Worm (Caenorhabditis elegans) whole organism, L1 larva: ENCODE results near the gene nhr-112.

Experiments used
- C04F5.9 ChIP-seq: sonication (generic microtip); optimal IDR thresholded peaks from 2 replicates; lab custom pipeline; 2016; ENCODE audit warnings: missing genetic modification characterization, missing compliant biosample characterization
- F16B12.6 ChIP-seq: fragments of 150-350 bp; optimal IDR thresholded peaks from 2 replicates; lab custom pipeline; 2014; ENCODE audit warnings: missing biosample characterization, missing genetic modification characterization
- aha-1 ChIP-seq: fragments of 150-350 bp; optimal IDR thresholded peaks from 2 replicates; lab custom pipeline; 2014; ENCODE audit warnings: missing biosample characterization, missing genetic modification characterization
- aly-2 ChIP-seq: fragments of 150-350 bp; optimal IDR thresholded peaks from 2 replicates; lab custom pipeline; 2014; ENCODE audit warnings: missing biosample characterization, missing genetic modification characterization
- ama-1 ChIP-seq: fragments of 150-350 bp; optimal IDR thresholded peaks from 2 replicates; lab custom pipeline; 2014
- ceh-63 ChIP-seq: fragments of 200-800 bp; sonication (Bioruptor generic); optimal IDR thresholded peaks from 2 replicates; lab custom pipeline; 2018; ENCODE audit warnings: mild to moderate bottlenecking, missing genetic modification characterization, missing compliant biosample characterization
- ceh-82 ChIP-seq, 3 experiments: fragments of 150-350 bp in 1 of 3; sonication (generic microtip) in 2 of 3; optimal IDR thresholded peaks; 2 replicates each; lab custom pipeline; 2014 to 2017; ENCODE audit warnings: missing biosample characterization in 3 of 3, missing genetic modification characterization in 3 of 3
- ceh-88 ChIP-seq: fragments of 200-800 bp; sonication (Bioruptor generic); IDR thresholded peaks from 2 replicates; pipeline ENCODE4 v1.3.6; 2022; ENCODE audit warnings: missing genetic modification characterization, missing compliant biosample characterization
- ces-1 ChIP-seq: fragments of 150-350 bp; optimal IDR thresholded peaks from 2 replicates; lab custom pipeline; 2014; ENCODE audit warnings: missing biosample characterization, missing genetic modification reagents, missing genetic modification characterization
- dsc-1 ChIP-seq: sonication (generic microtip); optimal IDR thresholded peaks from 2 replicates; lab custom pipeline; 2016; ENCODE audit warnings: mild to moderate bottlenecking, missing genetic modification characterization, missing compliant biosample characterization
- efl-3 ChIP-seq: fragments of 200-800 bp; sonication (Bioruptor generic); optimal IDR thresholded peaks from 2 replicates; lab custom pipeline; 2018; ENCODE audit warnings: mild to moderate bottlenecking, missing genetic modification characterization, missing compliant biosample characterization
- egl-13 ChIP-seq: sonication (generic microtip); optimal IDR thresholded peaks from 2 replicates; lab custom pipeline; 2016; ENCODE audit warnings: missing genotype, missing genetic modification reagents, missing genetic modification characterization, missing compliant biosample characterization
- elt-2 ChIP-seq: sonication (generic microtip); optimal IDR thresholded peaks from 2 replicates; lab custom pipeline; 2016; ENCODE audit warnings: missing genetic modification characterization, mild to moderate bottlenecking, inconsistent platforms, missing compliant biosample characterization, missing genetic modification reagents
- elt-3 ChIP-seq, 6 experiments: fragments of 150-350 bp in 1 of 6; sonication (generic microtip); optimal IDR thresholded peaks; 2 replicates each; lab custom pipeline; 2017 to 2018; ENCODE audit warnings: missing biosample characterization in 6 of 6, missing genetic modification characterization in 6 of 6, inconsistent platforms in 1 of 6
- ets-5 ChIP-seq: fragments of 200-800 bp; sonication (Bioruptor generic); IDR thresholded peaks from 2 replicates; pipeline ENCODE4 v1.3.6; 2022; ENCODE audit warnings: missing genetic modification characterization, missing compliant biosample characterization
- fkh-10 ChIP-seq: sonication (generic microtip); optimal IDR thresholded peaks from 2 replicates; lab custom pipeline; 2017; ENCODE audit warnings: missing biosample characterization, missing genetic modification reagents, missing genetic modification characterization
- fkh-8 ChIP-seq: sonication (generic microtip); optimal IDR thresholded peaks from 2 replicates; lab custom pipeline; 2016; ENCODE audit warnings: mild to moderate bottlenecking, missing genetic modification characterization, missing compliant biosample characterization
- grh-1 ChIP-seq: fragments of 200-800 bp; sonication (Bioruptor generic); IDR thresholded peaks from 2 replicates; pipeline ENCODE4 v1.3.6; 2022; ENCODE audit warnings: missing genetic modification reagents, missing genetic modification characterization, missing compliant biosample characterization
- irx-1 ChIP-seq: sonication (generic microtip); optimal IDR thresholded peaks from 2 replicates; lab custom pipeline; 2016; ENCODE audit warnings: missing genetic modification characterization, missing compliant biosample characterization
- isw-1 ChIP-seq: fragments of 200-800 bp; sonication (Bioruptor generic); IDR thresholded peaks from 2 replicates; pipeline ENCODE4 v1.3.6; 2022; ENCODE audit warnings: missing genetic modification characterization, missing compliant biosample characterization
- lin-13 ChIP-seq: fragments of 150-350 bp; optimal IDR thresholded peaks from 2 replicates; lab custom pipeline; 2014; ENCODE audit warnings: missing biosample characterization, missing genetic modification reagents, missing genetic modification characterization
- lin-14 ChIP-seq: fragments of 200-800 bp; sonication (Bioruptor generic); optimal IDR thresholded peaks from 2 replicates; lab custom pipeline; 2018; ENCODE audit warnings: mild to moderate bottlenecking, missing genetic modification characterization, moderate library complexity, missing compliant biosample characterization
- lin-15B ChIP-seq: fragments of 150-350 bp; sonication (generic microtip); optimal IDR thresholded peaks from 3 replicates; lab custom pipeline; 2014; ENCODE audit warnings: missing biosample characterization, missing genetic modification characterization
- lin-35 ChIP-seq, 2 experiments: fragments of 150-350 bp; optimal IDR thresholded peaks; 2 replicates each; lab custom pipeline; 2014; ENCODE audit warnings: missing biosample characterization in 2 of 2, missing genetic modification characterization in 2 of 2, missing genetic modification reagents in 2 of 2
- lsy-2 ChIP-seq, 2 experiments: fragments of 150-350 bp; optimal IDR thresholded peaks; 2 replicates each; lab custom pipeline; 2014; ENCODE audit warnings: missing biosample characterization in 2 of 2, missing genetic modification characterization in 2 of 2
- mab-9 ChIP-seq: fragments of 200-800 bp; sonication (Bioruptor generic); IDR thresholded peaks from 2 replicates; pipeline ENCODE4 v1.3.6; 2022; ENCODE audit warnings: missing genetic modification reagents, missing genetic modification characterization, missing compliant biosample characterization
- mef-2 ChIP-seq: fragments of 150-350 bp; optimal IDR thresholded peaks from 2 replicates; lab custom pipeline; 2014; ENCODE audit warnings: missing biosample characterization, missing genetic modification characterization
- mep-1 ChIP-seq: fragments of 150-350 bp; optimal IDR thresholded peaks from 2 replicates; lab custom pipeline; 2014; ENCODE audit warnings: missing biosample characterization, missing genetic modification characterization
- nhr-11 ChIP-seq: fragments of 150-350 bp; optimal IDR thresholded peaks from 2 replicates; lab custom pipeline; 2014; ENCODE audit warnings: missing biosample characterization, missing genetic modification characterization
- nhr-19 ChIP-seq: fragments of 200-800 bp; sonication (Bioruptor generic); conservative IDR thresholded peaks from 2 replicates; pipeline ENCODE4 v1.3.6; 2022; ENCODE audit warnings: missing genetic modification characterization, missing compliant biosample characterization
- nhr-20 ChIP-seq: sonication (generic microtip); optimal IDR thresholded peaks from 2 replicates; lab custom pipeline; 2016; ENCODE audit warnings: mild to moderate bottlenecking, missing genetic modification characterization, missing compliant biosample characterization
- nhr-237 ChIP-seq: fragments of 150-350 bp; optimal IDR thresholded peaks from 2 replicates; lab custom pipeline; 2014; ENCODE audit warnings: missing biosample characterization, missing genetic modification characterization
- nhr-47 ChIP-seq: sonication (generic microtip); optimal IDR thresholded peaks from 2 replicates; lab custom pipeline; 2016; ENCODE audit warnings: mild to moderate bottlenecking, missing genetic modification characterization, moderate library complexity, missing compliant biosample characterization
- nhr-85 ChIP-seq: sonication (generic microtip); peaks from one replicate; lab custom pipeline; 2016; ENCODE audit warnings: missing genetic modification characterization, inconsistent platforms, missing compliant biosample characterization
- pag-3 ChIP-seq: sonication (generic microtip); optimal IDR thresholded peaks from 2 replicates; lab custom pipeline; 2017; ENCODE audit warnings: missing genetic modification characterization, mild to moderate bottlenecking, missing compliant biosample characterization, antibody characterized with exemption, borderline replicate concordance; ENCODE audit not compliant: insufficient read depth
- pax-3 ChIP-seq: fragments of 200-800 bp; sonication (Bioruptor generic); optimal IDR thresholded peaks from 2 replicates; lab custom pipeline; 2018; ENCODE audit warnings: mild to moderate bottlenecking, missing genetic modification characterization, moderate library complexity, missing compliant biosample characterization
- rnt-1 ChIP-seq: sonication (generic microtip); optimal IDR thresholded peaks from 2 replicates; lab custom pipeline; 2016; ENCODE audit warnings: mild to moderate bottlenecking, missing genetic modification characterization, moderate library complexity, missing compliant biosample characterization
- sup-37 ChIP-seq: fragments of 200-800 bp; sonication (Bioruptor generic); optimal IDR thresholded peaks from 2 replicates; lab custom pipeline; 2018; ENCODE audit warnings: mild to moderate bottlenecking, missing genetic modification characterization, missing compliant biosample characterization
- unc-62 ChIP-seq: fragments of 150-350 bp; optimal IDR thresholded peaks from 2 replicates; lab custom pipeline; 2014; ENCODE audit warnings: missing biosample characterization, missing genetic modification reagents, missing genetic modification characterization
- unc-86 ChIP-seq: sonication (generic microtip); optimal IDR thresholded peaks from 2 replicates; lab custom pipeline; 2016; ENCODE audit warnings: missing genetic modification characterization, missing compliant biosample characterization
- unc-98 ChIP-seq: fragments of 200-800 bp; sonication (Bioruptor generic); IDR thresholded peaks from 2 replicates; pipeline ENCODE4 v1.3.6; 2022; ENCODE audit warnings: missing genetic modification characterization, missing compliant biosample characterization
- vab-15 ChIP-seq: sonication (generic microtip); optimal IDR thresholded peaks from 2 replicates; lab custom pipeline; 2017; ENCODE audit warnings: missing genotype, mild to moderate bottlenecking, missing genetic modification characterization, missing compliant biosample characterization
- ztf-4 ChIP-seq: fragments of 150-350 bp; optimal IDR thresholded peaks from 2 replicates; lab custom pipeline; 2014; ENCODE audit warnings: missing biosample characterization, missing genetic modification characterization

The nhr-112 gene

ce11 chrV:16723744-16724143 is at the start of gene nhr-112:
nhr-112 (minus strand) TSS chrV:16723844.
- TF ChIP-seq mab-9 (GFP tag; lab: Robert Waterston, UW) (no peak), aly-2 (tag; lab: Kevin White, UChicago) (no peak), lin-13 (GFP tag; lab: Kevin White, UChicago) (no peak), elt-2 (no peak), ceh-82 (tag; optimal IDR thresholded peaks at IDR 0.05; lab: Kevin White, UChicago) (no peak), irx-1 (no peak), ceh-88 (no peak), isw-1 (GFP tag; lab: Robert Waterston, UW) (no peak), ama-1 (lab: Kevin White, UChicago) (no peak), mef-2 (tag; lab: Kevin White, UChicago) (no peak), lin-15B (tag; lab: Kevin White, UChicago) (no peak), lin-35 (GFP tag; optimal IDR thresholded peaks at IDR 0.05; lab: Kevin White, UChicago) (no peak), pag-3 (tag; lab: Kevin White, UChicago) (no peak), ets-5 (GFP tag; lab: Robert Waterston, UW) (no peak), nhr-19 (GFP tag; lab: Robert Waterston, UW) (no peak)

ce11 chrV:16759937-16760336 is 36.3 kb upstream of the nhr-112 start:
- peak; percentile 13 for TF ChIP-seq lin-14 (GFP tag; lab: Kevin White, UChicago)
- no peak for TF ChIP-seq ceh-63 (GFP tag; lab: Kevin White, UChicago)
- TF ChIP-seq ceh-82 (tag; optimal IDR thresholded peaks at IDR 0.05; lab: Kevin White, UChicago) = no peak
- TF ChIP-seq ztf-4 = no peak
- TF ChIP-seq nhr-237 (tag; lab: Kevin White, UChicago) = no peak
- TF ChIP-seq mep-1 = no peak

- TF ChIP-seq rnt-1 (no peak), nhr-11 (no peak)
Observed at ce11 chrV:16756166-16756565, 32.5 kb upstream of the nhr-112 start.

- TF ChIP-seq elt-3 (tag; optimal IDR thresholded peaks at IDR 0.05; lab: Kevin White, UChicago) = no peak
- no peak for TF ChIP-seq vab-15 (tag; lab: Kevin White, UChicago)
- no peak for TF ChIP-seq aha-1 (tag; lab: Kevin White, UChicago)
- peak; percentile 42 for TF ChIP-seq fkh-10 (GFP tag; lab: Kevin White, UChicago)
- TF ChIP-seq nhr-85 (tag; lab: Kevin White, UChicago) = no peak
- TF ChIP-seq grh-1 = no peak
- TF ChIP-seq C04F5.9 (tag; lab: Kevin White, UChicago) = no peak
- no peak for TF ChIP-seq F16B12.6 (tag; lab: Kevin White, UChicago)
- TF ChIP-seq nhr-47 (tag; lab: Kevin White, UChicago) = peak; percentile 14
- TF ChIP-seq lin-14 (GFP tag; lab: Kevin White, UChicago) = peak; percentile 63
- TF ChIP-seq nhr-20 (tag; lab: Kevin White, UChicago) = no peak
- TF ChIP-seq unc-86 (tag; lab: Kevin White, UChicago) = peak; percentile 1
- peak in 1 of 2 experiments; percentile 0 for TF ChIP-seq lin-35 (GFP tag; optimal IDR thresholded peaks at IDR 0.05; lab: Kevin White, UChicago)
- TF ChIP-seq nhr-11 = no peak
- peak; percentile 64 for TF ChIP-seq dsc-1
Observed at ce11 chrV:16752089-16753030, 28.7 kb upstream of the nhr-112 start.

- TF ChIP-seq egl-13 (tag; lab: Kevin White, UChicago) (no peak), unc-86 (tag; lab: Kevin White, UChicago) (no peak), aly-2 (tag; lab: Kevin White, UChicago) (no peak), lsy-2 (tag; optimal IDR thresholded peaks at IDR 0.05; lab: Kevin White, UChicago) (no peak), ces-1 (no peak), lin-15B (tag; lab: Kevin White, UChicago) (no peak), F16B12.6 (tag; lab: Kevin White, UChicago) (no peak), fkh-8 (tag; lab: Kevin White, UChicago) (no peak), lin-35 (GFP tag; optimal IDR thresholded peaks at IDR 0.05; lab: Kevin White, UChicago) (no peak), mep-1 (no peak), ets-5 (GFP tag; lab: Robert Waterston, UW) (no peak), efl-3 (GFP tag; lab: Kevin White, UChicago) (no peak), unc-62 (GFP tag; lab: Kevin White, UChicago) (no peak), sup-37 (GFP tag; lab: Kevin White, UChicago) (no peak), elt-3 (tag; optimal IDR thresholded peaks at IDR 0.05; lab: Kevin White, UChicago) (no peak), pax-3 (tag; lab: Kevin White, UChicago) (no peak), mef-2 (tag; lab: Kevin White, UChicago) (no peak), aha-1 (tag; lab: Kevin White, UChicago) (no peak), unc-98 (no peak)
- TF ChIP-seq, all 84 proteins: peak for 0
Observed at ce11 chrV:16749473-16749872, 25.8 kb upstream of the nhr-112 start.
